Worm (Caenorhabditis elegans): ENCODE results near the gene prp-8.
A peak's percentile ranks its signal among the peaks of the same experiment; 100 is the strongest.

Gene prp-8

ce11 chrIII:8133346-8133745, 30.8 kb upstream of the prp-8 start, which contains the start of gene C14B9.2:
Gene C14B9.2, plus strand, starts transcription at chrIII:8133665.
- TF ChIP-seq F22D6.2 (tag; optimal IDR thresholded peaks at IDR 0.05) (no peak), dox-1 (GFP tag; IDR thresholded peaks at IDR 0.05) (0 out of 2 replicates have a peak, but pooled peaks have one; percentile 34), nhr-80 (tag; optimal IDR thresholded peaks at IDR 0.05) (peak; percentile 55), attf-5 (GFP tag; optimal IDR thresholded peaks at IDR 0.05) (peak; percentile 24), let-607 (tag; optimal IDR thresholded peaks at IDR 0.05) (peak; percentile 59 to 88), mxl-1 (tag; optimal IDR thresholded peaks at IDR 0.05) (no peak)

ce11 chrIII:8136517-8137099, 27.6 kb upstream of the prp-8 start:
- TF ChIP-seq nhr-27 (tag; optimal IDR thresholded peaks at IDR 0.05) (no peak), cebp-2 (GFP tag; IDR thresholded peaks at IDR 0.05) (no peak), F49E8.2 (tag; optimal IDR thresholded peaks at IDR 0.05; ENCODE audit: insufficient read depth) (no peak), Y53G8AR.9 (GFP tag; conservative IDR thresholded peaks at IDR 0.05) (no peak), egl-44 (GFP tag; IDR thresholded peaks at IDR 0.05) (no peak), cebp-1 (GFP tag; IDR thresholded peaks at IDR 0.05) (no peak), cebp-1 (tag; optimal IDR thresholded peaks at IDR 0.05) (no peak), lir-1 (GFP tag; conservative IDR thresholded peaks at IDR 0.05) (no peak), F55B11.4 (tag; optimal IDR thresholded peaks at IDR 0.05; ENCODE audit: borderline replicate concordance, insufficient read depth) (no peak), chd-7 (tag; optimal IDR thresholded peaks at IDR 0.05) (no peak), dox-1 (GFP tag; IDR thresholded peaks at IDR 0.05) (no peak), egl-18 (GFP tag; IDR thresholded peaks at IDR 0.05) (no peak), unc-62 (GFP tag; optimal IDR thresholded peaks at IDR 0.05) (no peak), F23B12.7 (tag; optimal IDR thresholded peaks at IDR 0.05; ENCODE audit: insufficient read depth) (no peak), dpff-1 (tag; optimal IDR thresholded peaks at IDR 0.05) (no peak), hlh-26 (GFP tag; conservative IDR thresholded peaks at IDR 0.05) (no peak), lin-40 (tag; optimal IDR thresholded peaks at IDR 0.05) (no peak), T26A5.8 (tag; optimal IDR thresholded peaks at IDR 0.05) (no peak)

DNA sequence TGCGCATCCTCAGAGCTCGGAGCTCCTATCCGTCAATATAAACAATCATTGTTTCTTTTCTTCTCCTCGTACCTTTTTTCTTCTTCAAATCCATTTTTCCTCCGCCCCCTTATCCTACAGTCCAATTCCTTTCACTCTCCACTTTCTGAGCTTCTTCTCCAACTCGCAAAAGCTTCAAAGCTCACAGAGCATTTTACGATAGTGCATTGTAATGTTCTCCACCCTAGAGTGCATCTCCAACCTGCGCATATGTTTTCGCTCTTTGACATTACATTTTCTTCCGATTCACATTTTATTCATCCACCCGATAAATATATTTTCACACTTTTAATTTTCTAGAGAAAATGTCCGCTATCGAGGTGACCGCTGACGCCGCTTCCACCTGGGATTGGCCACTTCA, 26.4 kb upstream of the prp-8 start, which contains the start of gene hsp-12.2:
TSS of gene hsp-12.2 (plus strand) at position 301 of the 400 bp plus-strand sequence.
- no peak for TF ChIP-seq let-607 (tag; optimal IDR thresholded peaks at IDR 0.05)
- no peak for TF ChIP-seq athp-1 (tag; optimal IDR thresholded peaks at IDR 0.05)
- TF ChIP-seq hrde-1 (tag; optimal IDR thresholded peaks at IDR 0.05; ENCODE audit: borderline replicate concordance) = no peak
- no peak for TF ChIP-seq nhr-90 (tag; optimal IDR thresholded peaks at IDR 0.05)
- no peak for TF ChIP-seq nfya-2 (GFP tag; IDR thresholded peaks at IDR 0.05)
- TF ChIP-seq C06A6.2 (GFP tag; conservative IDR thresholded peaks at IDR 0.05) = no peak
- no peak for TF ChIP-seq atf-7 (tag; optimal IDR thresholded peaks at IDR 0.05)
- no peak for TF ChIP-seq D2030.7 (GFP tag; IDR thresholded peaks at IDR 0.05)
- TF ChIP-seq ztf-25 (GFP tag; IDR thresholded peaks at IDR 0.05) = no peak
- TF ChIP-seq cebp-2 (GFP tag; IDR thresholded peaks at IDR 0.05) = no peak
- TF ChIP-seq dpl-1 (GFP tag; optimal IDR thresholded peaks at IDR 0.05) = no peak
- TF ChIP-seq nhr-120 (GFP tag; IDR thresholded peaks at IDR 0.05) = no peak
- no peak for TF ChIP-seq unc-130 (GFP tag; optimal IDR thresholded peaks at IDR 0.05)
- no peak for TF ChIP-seq fkh-3 (tag; optimal IDR thresholded peaks at IDR 0.05)
- TF ChIP-seq snpc-4 (GFP tag; optimal IDR thresholded peaks at IDR 0.05) = no peak
- no peak for TF ChIP-seq snpc-4 (tag; optimal IDR thresholded peaks at IDR 0.05)
- TF ChIP-seq ztf-6 (GFP tag; IDR thresholded peaks at IDR 0.05) = no peak

All from whole organism, young adult.